Fruit fly (Drosophila melanogaster) whole organism, embryonic: Measurements from ENCODE around the gene CG5758.

Experiments used
- Asciz ChIP-seq: fragments of 200-800 bp; sonication (Bioruptor generic); optimal IDR thresholded peaks from 2 replicates; lab custom pipeline; 2017; ENCODE audit warnings: missing biosample characterization, mild to moderate bottlenecking, missing genetic modification characterization, missing genetic modification reagents
- Bgb ChIP-seq: fragments of 200-800 bp; sonication (Bioruptor generic); IDR thresholded peaks from 2 replicates; pipeline ENCODE4 v1.3.6; 2022; ENCODE audit warnings: missing biosample characterization, missing genetic modification characterization; ENCODE audit not compliant: partially characterized antibody
- CG10321 ChIP-seq: fragments of 200-800 bp; sonication (Bioruptor generic); IDR thresholded peaks from 2 replicates; pipeline ENCODE4 v1.3.6; 2022; ENCODE audit warnings: missing biosample characterization, missing genetic modification characterization
- CG10366 ChIP-seq: fragments of 200-800 bp; sonication (Bioruptor generic); IDR thresholded peaks from 2 replicates; pipeline ENCODE4 v1.3.6; 2022; ENCODE audit warnings: missing biosample characterization, missing genetic modification characterization
- CG11456 ChIP-seq: fragments of 200-800 bp; sonication (Bioruptor generic); IDR thresholded peaks from 3 replicates; pipeline ENCODE4 v1.3.6; 2022; ENCODE audit warnings: missing biosample characterization, missing genetic modification characterization
- CG12942 ChIP-seq: fragments of 200-800 bp; sonication (Bioruptor generic); optimal IDR thresholded peaks from 3 replicates; lab custom pipeline; 2016; ENCODE audit warnings: missing biosample characterization, missing genetic modification characterization
- CG17802 ChIP-seq: fragments of 200-800 bp; sonication (Bioruptor generic); optimal IDR thresholded peaks from 2 replicates; lab custom pipeline; 2018; ENCODE audit warnings: missing biosample characterization, mild to moderate bottlenecking, missing genetic modification characterization, moderate library complexity
- CG2875 ChIP-seq: fragments of 200-800 bp; sonication (Bioruptor generic); optimal IDR thresholded peaks from 2 replicates; lab custom pipeline; 2017; ENCODE audit warnings: missing biosample characterization, mild to moderate bottlenecking, missing genetic modification characterization, missing genetic modification reagents
- CG30431 ChIP-seq: fragments of 200-800 bp; sonication (Bioruptor generic); optimal IDR thresholded peaks from 2 replicates; lab custom pipeline; 2017; ENCODE audit warnings: missing biosample characterization, missing genetic modification characterization
- CG3838 ChIP-seq: fragments of 200-800 bp; sonication (Bioruptor generic); optimal IDR thresholded peaks from 3 replicates; lab custom pipeline; 2016; ENCODE audit warnings: missing biosample characterization, missing genetic modification characterization
- CG6689 ChIP-seq: fragments of 200-800 bp; sonication (Bioruptor generic); IDR thresholded peaks from 2 replicates; pipeline ENCODE4 v1.3.6; 2022; ENCODE audit warnings: missing biosample characterization, missing genetic modification characterization
- CG7372 ChIP-seq: fragments of 200-800 bp; sonication (Bioruptor generic); IDR thresholded peaks from 2 replicates; pipeline ENCODE4 v1.3.6; 2022; ENCODE audit warnings: missing biosample characterization, missing genetic modification characterization
- CG7839 ChIP-seq: fragments of 200-800 bp; sonication (Bioruptor generic); optimal IDR thresholded peaks from 3 replicates; lab custom pipeline; 2018; ENCODE audit warnings: missing biosample characterization, mild to moderate bottlenecking, missing genetic modification characterization, moderate library complexity
- CG7987 ChIP-seq: fragments of 200-800 bp; sonication (Bioruptor generic); optimal IDR thresholded peaks from 2 replicates; lab custom pipeline; 2018; ENCODE audit warnings: missing biosample characterization, mild to moderate bottlenecking, missing genetic modification characterization, moderate library complexity
- CG9932 ChIP-seq: fragments of 200-800 bp; sonication (Bioruptor generic); IDR thresholded peaks from 2 replicates; pipeline ENCODE4 v1.3.6; 2022; ENCODE audit warnings: missing biosample characterization, missing genetic modification characterization
- Ets65A ChIP-seq: fragments of 200-800 bp; sonication (Bioruptor generic); peaks from one replicate; lab custom pipeline; 2016; ENCODE audit warnings: missing biosample characterization, missing genetic modification characterization
- HHEX ChIP-seq: fragments of 200-800 bp; sonication (Bioruptor generic); optimal IDR thresholded peaks from 3 replicates; lab custom pipeline; 2017; ENCODE audit warnings: missing biosample characterization, mild to moderate bottlenecking, missing genetic modification characterization, missing genetic modification reagents
- HLH54F ChIP-seq: fragments of 200-800 bp; sonication (Bioruptor generic); optimal IDR thresholded peaks from 3 replicates; lab custom pipeline; 2016; ENCODE audit warnings: missing biosample characterization, missing genetic modification characterization
- Hr78 ChIP-seq, 2 experiments: fragments of 200-800 bp in 1 of 2; fragments of >200 bp in 1 of 2; sonication (Bioruptor generic) in 1 of 2; optimal IDR thresholded peaks; 2 replicates each; lab custom pipeline; 2017 to 2019; ENCODE audit warnings: missing biosample characterization in 2 of 2, missing genetic modification characterization in 2 of 2, mild to moderate bottlenecking in 1 of 2, moderate library complexity in 1 of 2
- Mrtf ChIP-seq: fragments of 200-800 bp; sonication (Bioruptor generic); IDR thresholded peaks from 3 replicates; pipeline ENCODE4 v1.3.6; 2022; ENCODE audit warnings: missing biosample characterization, missing genetic modification characterization
- Nf-YC ChIP-seq: fragments of 200-800 bp; optimal IDR thresholded peaks from 3 replicates; lab custom pipeline; 2019; ENCODE audit warnings: missing biosample characterization, mild to moderate bottlenecking, missing genetic modification characterization, moderate library complexity
- Rx ChIP-seq: fragments of 200-800 bp; sonication (Bioruptor generic); IDR thresholded peaks from 2 replicates; pipeline ENCODE4 v1.3.6; 2022; ENCODE audit warnings: missing biosample characterization, missing genetic modification characterization
- Sox100B ChIP-seq: fragments of 200-800 bp; sonication (Bioruptor generic); optimal IDR thresholded peaks from 3 replicates; lab custom pipeline; 2018; ENCODE audit warnings: missing biosample characterization, mild to moderate bottlenecking, missing genetic modification characterization
- Stat92E ChIP-seq, 3 experiments: fragments of >200 bp in 2 of 3; fragments of 200-800 bp in 1 of 3; sonication (Bioruptor generic) in 1 of 3; optimal IDR thresholded peaks; 2 replicates each; lab custom pipeline; 2017 to 2019; ENCODE audit warnings: missing biosample characterization in 3 of 3, missing genetic modification characterization in 3 of 3, mild to moderate bottlenecking in 1 of 3, moderate library complexity in 1 of 3
- Vsx1 ChIP-seq: fragments of 200-800 bp; sonication (Bioruptor generic); optimal IDR thresholded peaks from 2 replicates; lab custom pipeline; 2017; ENCODE audit warnings: missing biosample characterization, mild to moderate bottlenecking, missing genetic modification characterization, missing genetic modification reagents
- ato ChIP-seq: fragments of 200-800 bp; sonication (Bioruptor generic); IDR thresholded peaks from 2 replicates; pipeline ENCODE4 v1.3.6; 2022; ENCODE audit warnings: missing biosample characterization, missing genetic modification characterization; ENCODE audit not compliant: partially characterized antibody
- bbx ChIP-seq: fragments of 200-800 bp; sonication (Bioruptor generic); IDR thresholded peaks from 2 replicates; pipeline ENCODE4 v1.3.6; 2022; ENCODE audit warnings: missing biosample characterization, missing genetic modification characterization; ENCODE audit not compliant: partially characterized antibody
- caup ChIP-seq: fragments of 200-800 bp; sonication (Bioruptor generic); optimal IDR thresholded peaks from 3 replicates; lab custom pipeline; 2017; ENCODE audit warnings: missing biosample characterization, mild to moderate bottlenecking, missing genetic modification characterization, moderate library complexity; ENCODE audit not compliant: severe bottlenecking
- chm ChIP-seq: fragments of 200-800 bp; sonication (Bioruptor generic); IDR thresholded peaks from 2 replicates; pipeline ENCODE4 v1.3.6; 2022; ENCODE audit warnings: missing biosample characterization, missing genetic modification characterization
- fu2 ChIP-seq: fragments of 200-800 bp; sonication (Bioruptor generic); optimal IDR thresholded peaks from 2 replicates; lab custom pipeline; 2016; ENCODE audit warnings: missing biosample characterization, missing genetic modification characterization
- gem ChIP-seq: fragments of 200-800 bp; sonication (Bioruptor generic); optimal IDR thresholded peaks from 2 replicates; lab custom pipeline; 2019; ENCODE audit warnings: missing biosample characterization, mild to moderate bottlenecking, missing genetic modification characterization, moderate library complexity
- gro ChIP-seq: fragments of 200-800 bp; sonication (Bioruptor generic); optimal IDR thresholded peaks from 2 replicates; lab custom pipeline; 2016; ENCODE audit warnings: missing biosample characterization, missing genetic modification characterization
- mam ChIP-seq: fragments of 200-800 bp; sonication (Bioruptor generic); optimal IDR thresholded peaks from 3 replicates; lab custom pipeline; 2016; ENCODE audit warnings: missing biosample characterization, missing genetic modification characterization
- pho ChIP-seq: fragments of 200-800 bp; sonication (Bioruptor generic); optimal IDR thresholded peaks from 2 replicates; lab custom pipeline; 2016; ENCODE audit warnings: missing biosample characterization, missing genetic modification characterization
- sob ChIP-seq: fragments of 200-800 bp; sonication (Bioruptor generic); IDR thresholded peaks from 2 replicates; pipeline ENCODE4 v1.3.6; 2022; ENCODE audit warnings: missing biosample characterization, missing genetic modification characterization
- stc ChIP-seq: fragments of 200-800 bp; sonication (Bioruptor generic); IDR thresholded peaks from 2 replicates; pipeline ENCODE4 v1.3.6; 2022; ENCODE audit warnings: missing biosample characterization, missing genetic modification characterization
- tio ChIP-seq: fragments of 200-800 bp; sonication (Bioruptor generic); optimal IDR thresholded peaks from 2 replicates; lab custom pipeline; 2017; ENCODE audit warnings: missing biosample characterization, missing genetic modification characterization, inconsistent platforms
- trem ChIP-seq: fragments of 200-800 bp; optimal IDR thresholded peaks from 3 replicates; lab custom pipeline; 2019; ENCODE audit warnings: missing biosample characterization, mild to moderate bottlenecking, missing genetic modification characterization, moderate library complexity
- yki ChIP-seq: fragments of >200 bp; optimal IDR thresholded peaks from 3 replicates; lab custom pipeline; 2018

The CG5758 gene

dm6 chr2L:18119643-18120042 is at the start of gene CG5758 (continued):
- TF ChIP-seq Mrtf (GFP tag; lab: Robert Waterston, UW) (no peak), bbx (GFP tag; lab: Robert Waterston, UW) (no peak), pho (peak; percentile 22), Sox100B (GFP tag; lab: Kevin White, UChicago) (no peak), Vsx1 (no peak), CG3838 (GFP tag; lab: Kevin White, UChicago) (no peak), yki (lab: Kevin White, UChicago) (no peak), gem (tag; lab: Kevin White, UChicago) (peak; percentile 44), gro (GFP tag; lab: Kevin White, UChicago) (peak; percentile 38), Bgb (GFP tag; lab: Robert Waterston, UW) (peak; percentile 49; the same call in 1 of the 2 replicates), HHEX (peak; percentile 21), stc (no peak), CG2875 (no peak), CG30431 (GFP tag; lab: Kevin White, UChicago) (no peak), caup (GFP tag; lab: Kevin White, UChicago) (no peak), tio (GFP tag; lab: Kevin White, UChicago) (no peak), Nf-YC (tag; lab: Kevin White, UChicago) (peak; percentile 5), Stat92E (GFP tag; optimal IDR thresholded peaks at IDR 0.05; lab: Kevin White, UChicago) (no peak), Asciz (no peak), CG10366 (GFP tag; lab: Robert Waterston, UW) (no peak), mam (GFP tag; lab: Kevin White, UChicago) (peak; percentile 25), CG17802 (tag; lab: Kevin White, UChicago) (no peak), CG7372 (GFP tag; lab: Robert Waterston, UW) (no peak), CG7987 (GFP tag; lab: Kevin White, UChicago) (no peak), CG10321 (GFP tag; lab: Robert Waterston, UW) (no peak), sob (peak; percentile 23; the same call in 1 of the 2 replicates), CG9932 (GFP tag; lab: Robert Waterston, UW) (no peak), CG12942 (GFP tag; lab: Kevin White, UChicago) (no peak), trem (tag; lab: Kevin White, UChicago) (no peak), Rx (GFP tag; lab: Robert Waterston, UW) (no peak), ato (no peak), CG6689 (GFP tag; lab: Robert Waterston, UW) (0 out of 2 replicates have a peak, but pooled peaks have one; percentile 6)

- TF ChIP-seq Hr78 (GFP tag; optimal IDR thresholded peaks at IDR 0.05; lab: Kevin White, UChicago) (no peak), Ets65A (GFP tag; lab: Kevin White, UChicago) (peak; percentile 65)
These were observed 41.8 kb upstream of the CG5758 start, which contains the start of gene Arr1 for dm6 chr2L:18077969-18078368. TSS of gene Arr1 (plus strand) at chr2L:18078269.

dm6 chr2L:18081328-18081727 is 38.5 kb upstream of the CG5758 start, which contains the start of gene ninaD:
TSS of gene ninaD (plus strand) at chr2L:18081628.
- TF ChIP-seq CG6689 (GFP tag; lab: Robert Waterston, UW), result no peak
- 0 out of 3 replicates have a peak, but pooled peaks have one; percentile 47 for TF ChIP-seq CG11456 (GFP tag; lab: Robert Waterston, UW)

dm6 chr2L:18083956-18084355 is 35.8 kb upstream of the CG5758 start, which contains the start of gene CG31741:
TSS of gene CG31741 (plus strand) at chr2L:18084256.
- no peak for TF ChIP-seq CG7839 (tag; lab: Kevin White, UChicago)
- no peak for TF ChIP-seq fu2
- no peak for TF ChIP-seq HLH54F (GFP tag; lab: Kevin White, UChicago)
- no peak for TF ChIP-seq chm (GFP tag; lab: Robert Waterston, UW)
- TF ChIP-seq, all 482 proteins: peak for 0
